Fruit fly (Drosophila melanogaster) Kc167 (cell line): Measurements from ENCODE around the gene CG9626.

Experiments used
- Myc ChIP-seq: fragments of >200 bp; optimal IDR thresholded peaks from 2 replicates; lab custom pipeline; 2017; ENCODE audit warnings: missing external identifiers
- Sin3A ChIP-seq: fragments of >200 bp; optimal IDR thresholded peaks from 2 replicates; lab custom pipeline; 2018; ENCODE audit warnings: missing external identifiers
- h ChIP-seq: fragments of >200 bp; optimal IDR thresholded peaks from 3 replicates; lab custom pipeline; 2018; ENCODE audit warnings: missing external identifiers
- insv ChIP-seq: fragments of >200 bp; optimal IDR thresholded peaks from 3 replicates; lab custom pipeline; 2018; ENCODE audit warnings: missing external identifiers
- psq ChIP-seq: fragments of >200 bp; optimal IDR thresholded peaks from 2 replicates; lab custom pipeline; 2017; ENCODE audit warnings: missing external identifiers
- ttk ChIP-seq: sonication (Bioruptor generic); optimal IDR thresholded peaks from 2 replicates; lab custom pipeline; 2017; ENCODE audit warnings: missing external identifiers

dm6 chr3R:8277494-8278293 lies 23.1 kb downstream of the CG9626 start, which contains the start of gene ato:
- TF ChIP-seq insv (lab: Kevin White, UChicago) (no peak), h (lab: Kevin White, UChicago) (no peak), Sin3A (lab: Kevin White, UChicago) (no peak), ttk (lab: Kevin White, UChicago) (no peak), psq (no peak), Myc (lab: Kevin White, UChicago) (no peak)
